Fruit fly (Drosophila melanogaster): Measurements from ENCODE around the gene capt.

DNA sequence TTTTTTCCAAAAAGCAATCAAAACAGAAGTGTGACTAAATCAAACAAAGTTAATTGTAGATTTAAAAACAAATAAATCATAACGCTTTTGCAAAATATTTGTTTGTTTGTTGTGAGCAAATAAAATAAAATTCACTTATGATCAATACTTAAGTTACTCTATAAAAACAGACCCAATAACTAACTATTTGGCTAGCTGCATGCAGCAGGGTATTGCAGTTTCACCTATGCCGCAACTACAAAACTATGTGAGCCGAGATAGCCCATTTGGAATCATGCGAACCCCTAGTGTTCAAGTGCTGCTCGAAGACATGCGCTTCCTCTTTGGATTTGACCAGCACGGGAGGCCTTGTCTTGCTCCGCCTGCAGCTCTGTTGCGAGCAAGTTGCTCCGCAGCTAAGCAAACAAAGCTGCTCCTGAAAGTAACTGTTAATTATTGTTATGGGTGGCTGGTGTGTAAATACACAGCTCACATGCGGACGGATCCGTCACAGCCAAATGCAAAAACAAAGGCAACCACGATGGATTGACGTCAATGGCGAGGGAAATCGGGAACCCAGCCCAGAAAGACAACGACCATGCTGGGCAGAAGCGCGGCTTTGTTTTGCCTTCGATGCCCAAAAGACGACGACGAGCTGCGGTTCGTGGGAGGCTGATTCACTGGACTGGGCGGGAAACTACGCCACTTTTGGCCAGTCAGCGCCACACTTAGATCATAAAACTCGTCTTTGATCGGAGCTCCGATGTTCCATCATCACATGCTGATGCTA lies 35.9 kb downstream of the capt start:
- TF ChIP-seq Dfd (GFP tag; optimal IDR thresholded peaks at IDR 0.05) (no peak), jim (GFP tag; optimal IDR thresholded peaks at IDR 0.05) (no peak), foxo (GFP tag; optimal IDR thresholded peaks at IDR 0.05) (peak in 1 of 2 experiments; percentile 23), fru (GFP tag; optimal IDR thresholded peaks at IDR 0.05) (peak; percentile 37), tai (GFP tag; optimal IDR thresholded peaks at IDR 0.05) (no peak), br (GFP tag; optimal IDR thresholded peaks at IDR 0.05) (peak; percentile 30), usp (GFP tag; optimal IDR thresholded peaks at IDR 0.05) (no peak), Abd-B (GFP tag; optimal IDR thresholded peaks at IDR 0.05) (no peak), CG9705 (GFP tag; optimal IDR thresholded peaks at IDR 0.05) (no peak), dl (GFP tag; optimal IDR thresholded peaks at IDR 0.05; ENCODE audit: insufficient read depth in 1 of 2, partially characterized antibody in 2 of 2) (no peak), Myc (optimal IDR thresholded peaks at IDR 0.05) (no peak), CrebA (GFP tag; optimal IDR thresholded peaks at IDR 0.05; ENCODE audit: borderline replicate concordance) (no peak), Dif (GFP tag; optimal IDR thresholded peaks at IDR 0.05; ENCODE audit: partially characterized antibody) (no peak)
